Worm (Caenorhabditis elegans) whole organism, young adult: ENCODE results near the gene ZK899.6.

Experiments
- F52B5.7 ChIP-seq: sonication (generic microtip); optimal IDR thresholded peaks from 2 replicates; lab custom pipeline; 2016; ENCODE audit warnings: mild to moderate bottlenecking, missing genetic modification characterization, missing compliant biosample characterization
- F57C9.4 ChIP-seq: sonication (generic microtip); optimal IDR thresholded peaks from 2 replicates; lab custom pipeline; 2017; ENCODE audit warnings: mild to moderate bottlenecking, missing genetic modification characterization, missing compliant biosample characterization
- ZK185.1 ChIP-seq: sonication (generic microtip); optimal IDR thresholded peaks from 2 replicates; lab custom pipeline; 2016; ENCODE audit warnings: mild to moderate bottlenecking, missing genetic modification characterization, missing compliant biosample characterization; ENCODE audit not compliant: poor library complexity, severe bottlenecking
- ama-1 ChIP-seq, 3 experiments: fragments of 150-350 bp in 1 of 3; sonication (generic microtip) in 2 of 3; optimal IDR thresholded peaks; 2 replicates each; lab custom pipeline; 2014 to 2018; ENCODE audit warnings: missing biosample characterization in 2 of 3, missing genetic modification characterization in 2 of 3, missing genetic modification reagents in 2 of 3
- die-1 ChIP-seq: sonication (generic microtip); optimal IDR thresholded peaks from 2 replicates; lab custom pipeline; 2016; ENCODE audit warnings: missing genotype, mild to moderate bottlenecking, missing genetic modification characterization, missing compliant biosample characterization
- efl-1 ChIP-seq: fragments of 150-350 bp; optimal IDR thresholded peaks from 2 replicates; lab custom pipeline; 2014; ENCODE audit warnings: missing biosample characterization, missing genetic modification reagents, missing genetic modification characterization
- egl-18 ChIP-seq: fragments of 200-800 bp; sonication (Bioruptor generic); IDR thresholded peaks from 2 replicates; pipeline ENCODE4 v1.3.6; 2022; ENCODE audit warnings: missing genetic modification reagents, missing genetic modification characterization, missing compliant biosample characterization
- ekl-4 ChIP-seq: fragments of 200-800 bp; sonication (Bioruptor generic); IDR thresholded peaks from 2 replicates; pipeline ENCODE4 v1.3.6; 2022; ENCODE audit warnings: missing genetic modification reagents, missing genetic modification characterization, missing compliant biosample characterization
- gei-17 ChIP-seq: fragments of 200-800 bp; sonication (Bioruptor generic); optimal IDR thresholded peaks from 2 replicates; lab custom pipeline; 2018; ENCODE audit warnings: mild to moderate bottlenecking, missing genetic modification characterization, missing compliant biosample characterization
- hmg-1.2 ChIP-seq: fragments of 200-800 bp; sonication (Bioruptor generic); IDR thresholded peaks from 2 replicates; pipeline ENCODE4 v1.3.6; 2022; ENCODE audit warnings: missing genetic modification reagents, missing genetic modification characterization, missing compliant biosample characterization
- madf-10 ChIP-seq: sonication (generic microtip); optimal IDR thresholded peaks from 2 replicates; lab custom pipeline; 2016; ENCODE audit warnings: mild to moderate bottlenecking, missing genetic modification characterization, missing compliant biosample characterization
- nhr-27 ChIP-seq: fragments of 200-800 bp; sonication (Bioruptor generic); optimal IDR thresholded peaks from 2 replicates; lab custom pipeline; 2018; ENCODE audit warnings: mild to moderate bottlenecking, missing genetic modification characterization, moderate library complexity, missing compliant biosample characterization
- snpc-4 ChIP-seq, 5 experiments: fragments of 150-350 bp in 1 of 5; sonication (generic microtip) in 4 of 5; optimal IDR thresholded peaks; 2 replicates each; lab custom pipeline; 2014 to 2018; ENCODE audit warnings: missing genetic modification characterization in 5 of 5, missing biosample characterization in 3 of 5, antibody characterized with exemption in 2 of 5, mild to moderate bottlenecking in 2 of 5, missing compliant biosample characterization in 2 of 5, missing genotype in 2 of 5, moderate library complexity in 2 of 5, missing genetic modification reagents in 1 of 5

- TF ChIP-seq egl-18 (GFP tag; lab: Robert Waterston, UW) (no peak), F52B5.7 (tag; lab: Kevin White, UChicago) (no peak), die-1 (tag; lab: Kevin White, UChicago) (no peak), ekl-4 (GFP tag; lab: Robert Waterston, UW) (no peak), efl-1 (GFP tag; lab: Kevin White, UChicago) (no peak), hmg-1.2 (GFP tag; lab: Robert Waterston, UW) (no peak), gei-17 (GFP tag; lab: Kevin White, UChicago) (no peak), ama-1 (optimal IDR thresholded peaks at IDR 0.05; lab: Kevin White, UChicago) (no peak), ama-1 (GFP tag; optimal IDR thresholded peaks at IDR 0.05; lab: Kevin White, UChicago) (no peak), madf-10 (tag; lab: Kevin White, UChicago) (no peak), snpc-4 (GFP tag; optimal IDR thresholded peaks at IDR 0.05; lab: Kevin White, UChicago) (no peak), snpc-4 (tag; optimal IDR thresholded peaks at IDR 0.05; lab: Kevin White, UChicago) (no peak), F57C9.4 (tag; lab: Kevin White, UChicago) (no peak), ZK185.1 (tag; lab: Kevin White, UChicago) (no peak), nhr-27 (tag; lab: Kevin White, UChicago) (no peak)
Observed at ce11 chrX:9509516-9509915, 46.4 kb downstream of the ZK899.6 start.
